Worm (Caenorhabditis elegans) whole organism, midembryonic: Measurements from ENCODE around the gene H43I07.4.

Experiments
- T22C8.4 ChIP-seq: fragments of 200-800 bp; sonication (Bioruptor generic); IDR thresholded peaks from 2 replicates; pipeline ENCODE4 v1.3.6; 2022; ENCODE audit warnings: missing genetic modification characterization, missing compliant biosample characterization
- cog-1 ChIP-seq: sonication (generic microtip); optimal IDR thresholded peaks from 2 replicates; lab custom pipeline; 2016; ENCODE audit warnings: missing genetic modification characterization, missing compliant biosample characterization
- flt-1 ChIP-seq: fragments of 200-800 bp; sonication (Bioruptor generic); IDR thresholded peaks from 2 replicates; pipeline ENCODE4 v1.3.6; 2022; ENCODE audit warnings: missing genetic modification characterization, missing compliant biosample characterization
- klf-2 ChIP-seq: fragments of 200-800 bp; sonication (Bioruptor generic); conservative IDR thresholded peaks from 2 replicates; pipeline ENCODE4 v1.3.6; 2022; ENCODE audit warnings: missing genetic modification reagents, missing genetic modification characterization, missing compliant biosample characterization
- med-1 ChIP-seq: sonication (generic microtip); optimal IDR thresholded peaks from 2 replicates; lab custom pipeline; 2017; ENCODE audit warnings: missing genetic modification characterization, mild to moderate bottlenecking, missing compliant biosample characterization, antibody characterized with exemption, missing genetic modification reagents; ENCODE audit not compliant: insufficient read depth
- ref-1 ChIP-seq: fragments of 200-800 bp; sonication (Bioruptor generic); conservative IDR thresholded peaks from 2 replicates; pipeline ENCODE4 v1.3.6; 2022; ENCODE audit warnings: missing genetic modification reagents, missing genetic modification characterization, missing compliant biosample characterization
- tab-1 ChIP-seq: fragments of 200-800 bp; sonication (Bioruptor generic); IDR thresholded peaks from 2 replicates; pipeline ENCODE4 v1.3.6; 2022; ENCODE audit warnings: missing genetic modification characterization, missing compliant biosample characterization
- ztf-23 ChIP-seq: fragments of 200-800 bp; sonication (Bioruptor generic); IDR thresholded peaks from 2 replicates; pipeline ENCODE4 v1.3.6; 2022; ENCODE audit warnings: missing genetic modification reagents, missing genetic modification characterization, missing compliant biosample characterization
- ztf-29 ChIP-seq: fragments of 200-800 bp; sonication (Bioruptor generic); IDR thresholded peaks from 2 replicates; pipeline ENCODE4 v1.3.6; 2022; ENCODE audit warnings: missing genetic modification reagents, missing genetic modification characterization, missing compliant biosample characterization

The H43I07.4 gene

ce11 chrV:4211521-4211920 is 4.4 kb upstream of the H43I07.4 start:
- TF ChIP-seq ref-1 (GFP tag; lab: Robert Waterston, UW) = no peak
- TF ChIP-seq ztf-23 (GFP tag; lab: Robert Waterston, UW) = no peak
- TF ChIP-seq T22C8.4 (GFP tag; lab: Robert Waterston, UW) = no peak
- TF ChIP-seq flt-1 (GFP tag; lab: Robert Waterston, UW) = no peak
- no peak for TF ChIP-seq med-1 (GFP tag; lab: Kevin White, UChicago)
- no peak for TF ChIP-seq cog-1 (tag; lab: Kevin White, UChicago)
- TF ChIP-seq tab-1 (GFP tag; lab: Robert Waterston, UW) = no peak

DNA sequence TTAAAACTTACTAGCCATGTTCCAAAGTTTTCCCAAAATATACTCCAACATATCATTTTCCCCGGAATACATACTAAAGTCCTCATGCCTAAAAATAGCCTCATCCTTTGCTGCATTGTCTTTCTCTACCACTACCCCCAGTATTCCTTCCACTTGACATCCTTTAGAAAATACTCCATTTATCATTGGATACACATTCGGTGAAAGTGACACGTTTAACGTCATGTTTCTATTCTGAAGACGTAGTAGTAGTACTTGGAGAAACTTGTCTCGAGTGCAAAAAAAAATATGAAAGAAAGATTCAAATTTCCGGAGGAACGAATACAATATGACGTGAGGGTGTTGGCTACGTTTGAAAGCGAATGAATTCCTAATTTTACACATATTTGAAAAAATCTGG is 946 bp downstream of the H43I07.4 start:
- TF ChIP-seq T22C8.4 (GFP tag; lab: Robert Waterston, UW) (no peak), med-1 (GFP tag; lab: Kevin White, UChicago) (no peak), ref-1 (GFP tag; lab: Robert Waterston, UW) (no peak), cog-1 (tag; lab: Kevin White, UChicago) (no peak), ztf-23 (GFP tag; lab: Robert Waterston, UW) (no peak), tab-1 (GFP tag; lab: Robert Waterston, UW) (no peak), flt-1 (GFP tag; lab: Robert Waterston, UW) (no peak), klf-2 (no peak), ztf-29 (GFP tag; lab: Robert Waterston, UW) (no peak)

DNA sequence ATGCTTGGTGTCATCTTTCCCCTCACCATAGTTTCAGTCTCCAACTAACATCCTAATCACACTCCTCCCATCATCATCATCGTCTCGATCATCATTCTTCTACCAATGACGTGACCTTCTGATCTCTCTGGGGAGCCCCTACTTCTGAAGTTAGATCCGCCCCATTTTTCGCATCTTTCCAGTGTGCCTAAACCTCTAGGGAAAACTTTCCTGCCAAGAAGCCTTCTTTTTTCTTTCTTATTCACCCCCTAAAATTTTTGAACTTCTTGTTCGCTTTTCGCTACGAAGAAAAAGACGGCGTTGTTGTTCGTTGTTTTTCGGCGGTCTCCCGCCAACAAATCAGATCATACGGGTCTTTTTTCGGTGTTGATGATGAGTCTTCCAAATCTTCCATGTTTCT is 2.3 kb downstream of the H43I07.4 start:
- no peak for TF ChIP-seq ztf-23 (GFP tag; lab: Robert Waterston, UW)
- no peak for TF ChIP-seq cog-1 (tag; lab: Kevin White, UChicago)
- TF ChIP-seq tab-1 (GFP tag; lab: Robert Waterston, UW) = no peak
- TF ChIP-seq ref-1 (GFP tag; lab: Robert Waterston, UW) = no peak
- TF ChIP-seq med-1 (GFP tag; lab: Kevin White, UChicago) = no peak
- no peak for TF ChIP-seq T22C8.4 (GFP tag; lab: Robert Waterston, UW)
- no peak for TF ChIP-seq flt-1 (GFP tag; lab: Robert Waterston, UW)
- TF ChIP-seq ztf-29 (GFP tag; lab: Robert Waterston, UW) = no peak
- no peak for TF ChIP-seq klf-2

DNA sequence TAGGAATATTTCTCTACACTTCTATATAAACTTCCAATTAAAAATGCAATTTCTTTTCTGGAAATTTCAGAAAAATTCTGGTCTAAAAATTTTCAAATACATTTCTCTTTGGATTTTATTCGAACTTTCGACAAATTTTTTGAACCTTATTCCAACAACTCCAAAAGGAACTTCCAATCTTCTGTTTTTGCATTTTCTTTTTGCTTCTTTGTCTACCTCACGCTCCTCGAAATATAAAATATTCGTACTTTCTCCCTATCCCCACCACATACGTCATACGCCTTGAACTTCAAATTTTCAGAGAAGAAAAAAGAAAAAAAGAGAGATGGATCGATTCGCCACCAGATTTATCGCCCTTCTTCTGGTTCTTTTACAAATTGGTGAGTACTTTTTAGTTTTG is 3.4 kb downstream of the H43I07.4 start, which contains the start of gene nlp-9:
TSS of gene nlp-9 (plus strand) at position 301 of the 400 bp plus-strand sequence.
- TF ChIP-seq ref-1 (GFP tag; lab: Robert Waterston, UW) (no peak), cog-1 (tag; lab: Kevin White, UChicago) (no peak), T22C8.4 (GFP tag; lab: Robert Waterston, UW) (no peak), tab-1 (GFP tag; lab: Robert Waterston, UW) (no peak), ztf-29 (GFP tag; lab: Robert Waterston, UW) (no peak)

DNA sequence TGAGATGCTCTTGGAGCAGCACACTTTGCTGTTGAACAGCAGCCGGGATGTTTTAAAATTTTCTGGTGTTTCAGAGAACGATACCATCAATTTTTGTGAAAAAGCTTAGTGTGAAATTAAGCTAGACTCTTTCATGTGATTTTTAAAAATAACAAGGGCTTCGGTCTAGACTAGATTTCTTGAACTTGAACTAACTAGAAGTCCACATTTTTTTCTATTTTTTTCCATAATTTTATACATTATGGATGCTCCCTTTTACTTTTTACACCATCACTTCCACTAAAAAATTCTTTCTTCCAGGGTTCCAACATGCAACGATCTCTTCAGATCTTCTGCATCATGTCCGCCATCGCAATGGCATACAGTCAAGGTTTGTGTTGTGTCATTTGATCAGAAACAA is 20.2 kb downstream of the H43I07.4 start, which contains the start of gene nlp-13:
TSS of gene nlp-13 (plus strand) at position 301 of the 400 bp plus-strand sequence.
- TF ChIP-seq cog-1 (tag; lab: Kevin White, UChicago) (no peak), T22C8.4 (GFP tag; lab: Robert Waterston, UW) (no peak), ztf-23 (GFP tag; lab: Robert Waterston, UW) (no peak), ref-1 (GFP tag; lab: Robert Waterston, UW) (no peak), klf-2 (no peak), flt-1 (GFP tag; lab: Robert Waterston, UW) (no peak), tab-1 (GFP tag; lab: Robert Waterston, UW) (no peak), med-1 (GFP tag; lab: Kevin White, UChicago) (no peak), ztf-29 (GFP tag; lab: Robert Waterston, UW) (no peak)

DNA sequence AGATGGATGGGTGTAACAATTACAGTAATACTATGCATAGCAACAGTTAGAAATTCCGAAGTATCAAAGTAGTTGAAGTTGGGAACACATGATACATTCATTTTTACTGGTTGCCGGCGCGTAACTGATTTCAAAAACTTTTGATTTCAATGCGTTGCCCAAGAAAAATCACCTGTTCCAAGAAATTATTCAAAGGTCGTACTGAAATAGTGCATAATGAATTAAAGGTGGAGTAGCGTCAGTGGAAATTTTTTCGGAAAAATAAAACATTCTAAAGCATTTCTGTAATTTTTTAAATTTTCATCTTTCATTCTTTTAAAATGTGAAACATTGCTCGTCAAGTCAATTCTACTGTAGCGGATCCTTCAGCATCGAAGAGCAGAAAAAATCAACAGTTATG is 24.3 kb downstream of the H43I07.4 start, which contains the start of gene srh-204:
TSS of gene srh-204 (minus strand) at position 101 of the 400 bp plus-strand sequence.
- TF ChIP-seq flt-1 (GFP tag; lab: Robert Waterston, UW) (no peak), ztf-23 (GFP tag; lab: Robert Waterston, UW) (no peak), ref-1 (GFP tag; lab: Robert Waterston, UW) (no peak), med-1 (GFP tag; lab: Kevin White, UChicago) (no peak), tab-1 (GFP tag; lab: Robert Waterston, UW) (no peak), T22C8.4 (GFP tag; lab: Robert Waterston, UW) (no peak)

DNA sequence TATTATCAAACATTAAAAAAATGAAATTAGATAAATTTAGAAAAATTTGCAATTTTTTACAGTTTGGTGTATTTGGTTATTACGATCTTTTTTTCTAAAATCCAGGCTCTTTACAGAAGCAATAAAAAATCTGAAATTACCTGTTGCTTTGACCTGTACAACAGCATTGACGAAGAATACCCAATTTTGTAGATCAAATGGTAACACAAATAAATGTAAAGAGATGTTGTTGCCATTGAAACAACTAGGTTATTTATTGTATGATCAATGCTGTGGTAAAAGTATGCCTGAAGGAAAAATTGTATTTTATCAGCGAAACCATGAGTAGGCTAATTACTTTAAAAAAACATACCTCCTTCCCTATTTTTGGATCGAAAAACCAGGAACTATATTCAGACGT is 25.6 kb downstream of the H43I07.4 start:
- TF ChIP-seq tab-1 (GFP tag; lab: Robert Waterston, UW) (no peak), med-1 (GFP tag; lab: Kevin White, UChicago) (no peak), ztf-29 (GFP tag; lab: Robert Waterston, UW) (no peak), cog-1 (tag; lab: Kevin White, UChicago) (no peak), ref-1 (GFP tag; lab: Robert Waterston, UW) (no peak), klf-2 (no peak), flt-1 (GFP tag; lab: Robert Waterston, UW) (no peak), ztf-23 (GFP tag; lab: Robert Waterston, UW) (no peak), T22C8.4 (GFP tag; lab: Robert Waterston, UW) (no peak)

- no peak for TF ChIP-seq tab-1 (GFP tag; lab: Robert Waterston, UW)
- TF ChIP-seq ztf-23 (GFP tag; lab: Robert Waterston, UW) = no peak
- TF ChIP-seq cog-1 (tag; lab: Kevin White, UChicago) = no peak
- TF ChIP-seq med-1 (GFP tag; lab: Kevin White, UChicago) = no peak
- no peak for TF ChIP-seq klf-2
- TF ChIP-seq ref-1 (GFP tag; lab: Robert Waterston, UW) = no peak
- TF ChIP-seq flt-1 (GFP tag; lab: Robert Waterston, UW) = no peak
- TF ChIP-seq T22C8.4 (GFP tag; lab: Robert Waterston, UW) = no peak
- no peak for TF ChIP-seq ztf-29 (GFP tag; lab: Robert Waterston, UW)
These were observed 26.5 kb downstream of the H43I07.4 start, which contains the start of gene srt-12 for ce11 chrV:4242431-4242830. TSS of gene srt-12 (minus strand) at chrV:4242531.

- TF ChIP-seq med-1 (GFP tag; lab: Kevin White, UChicago) (no peak), ref-1 (GFP tag; lab: Robert Waterston, UW) (no peak), tab-1 (GFP tag; lab: Robert Waterston, UW) (no peak), flt-1 (GFP tag; lab: Robert Waterston, UW) (no peak), klf-2 (no peak), ztf-23 (GFP tag; lab: Robert Waterston, UW) (no peak), cog-1 (tag; lab: Kevin White, UChicago) (no peak), ztf-29 (GFP tag; lab: Robert Waterston, UW) (no peak), T22C8.4 (GFP tag; lab: Robert Waterston, UW) (no peak)
These were observed 32.4 kb downstream of the H43I07.4 start for ce11 chrV:4248359-4248758.
